ENCODE assay signal across 2 fruit fly cellular contexts in genomic region chr3L:4749126-4749525, dm6.
TF ChIP-seq lines count a peak whose summit lies in the region.

No protein-coding gene starts in this region.

TF ChIP-seq in whole organism, embryonic, 481 proteins besides CTCF, POLR2A, EP300 and RAD21 (continued from another document):
- no peak for TF ChIP-seq gsb-n (tag; optimal IDR thresholded peaks at IDR 0.05; lab: Kevin White, UChicago)
- peak; percentile 7 for TF ChIP-seq Oli (tag; optimal IDR thresholded peaks at IDR 0.05; lab: Kevin White, UChicago)
- TF ChIP-seq CG18262 (tag; optimal IDR thresholded peaks at IDR 0.05; lab: Kevin White, UChicago): peak; percentile 5
- TF ChIP-seq CG1603 (tag; optimal IDR thresholded peaks at IDR 0.05; lab: Kevin White, UChicago): peak; percentile 32
- TF ChIP-seq sr (GFP tag; IDR thresholded peaks at IDR 0.05; lab: Robert Waterston, UW): no peak
- TF ChIP-seq HLH3B (GFP tag; IDR thresholded peaks at IDR 0.05; lab: Robert Waterston, UW): 0 out of 2 replicates have a peak, but pooled peaks have one; percentile 17
- TF ChIP-seq CG2129 (GFP tag; IDR thresholded peaks at IDR 0.05; lab: Robert Waterston, UW; ENCODE audit: partially characterized antibody): no peak
- TF ChIP-seq kay (GFP tag; optimal IDR thresholded peaks at IDR 0.05; lab: Kevin White, UChicago): no peak
- TF ChIP-seq bsh (GFP tag; optimal IDR thresholded peaks at IDR 0.05; lab: Kevin White, UChicago): peak in 1 of 2 experiments; percentile 25
- TF ChIP-seq CG15479 (GFP tag; optimal IDR thresholded peaks at IDR 0.05; lab: Kevin White, UChicago): no peak
- TF ChIP-seq CG34422 (GFP tag; IDR thresholded peaks at IDR 0.05; lab: Robert Waterston, UW): 0 out of 3 replicates have a peak, but pooled peaks have one; percentile 24
- TF ChIP-seq mirr (GFP tag; optimal IDR thresholded peaks at IDR 0.05; lab: Kevin White, UChicago): no peak
- TF ChIP-seq CG14860 (GFP tag; IDR thresholded peaks at IDR 0.05; lab: Robert Waterston, UW; ENCODE audit: partially characterized antibody): no peak

TF ChIP-seq in whole organism, prepupa, 60 proteins besides CTCF, POLR2A, EP300 and RAD21 (continued from another document):
- TF ChIP-seq Hr39 (GFP tag; optimal IDR thresholded peaks at IDR 0.05; lab: Kevin White, UChicago) (no peak), eg (GFP tag; IDR thresholded peaks at IDR 0.05; lab: Robert Waterston, UW) (peak; percentile 60; the same call in 2 of the 3 replicates), pdm3 (GFP tag; optimal IDR thresholded peaks at IDR 0.05; lab: Kevin White, UChicago) (peak; percentile 35), CG9139 (GFP tag; optimal IDR thresholded peaks at IDR 0.05; lab: Kevin White, UChicago) (no peak), CG6276 (GFP tag; optimal IDR thresholded peaks at IDR 0.05; lab: Kevin White, UChicago) (peak; percentile 49), CG6854 (GFP tag; optimal IDR thresholded peaks at IDR 0.05; lab: Kevin White, UChicago) (no peak), dac (GFP tag; optimal IDR thresholded peaks at IDR 0.05; lab: Kevin White, UChicago) (peak; percentile 7), CG10669 (GFP tag; optimal IDR thresholded peaks at IDR 0.05; lab: Kevin White, UChicago) (peak; percentile 59), CG3919 (GFP tag; optimal IDR thresholded peaks at IDR 0.05; lab: Kevin White, UChicago) (peak; percentile 54), Eip75B (GFP tag; optimal IDR thresholded peaks at IDR 0.05; lab: Kevin White, UChicago) (peak; percentile 47), CG8119 (GFP tag; IDR thresholded peaks at IDR 0.05; lab: Robert Waterston, UW) (peak; percentile 79), CG31627 (GFP tag; optimal IDR thresholded peaks at IDR 0.05; lab: Kevin White, UChicago) (peak; percentile 22), CG7368 (GFP tag; optimal IDR thresholded peaks at IDR 0.05; lab: Kevin White, UChicago) (no peak), acj6 (GFP tag; optimal IDR thresholded peaks at IDR 0.05; lab: Kevin White, UChicago) (peak; percentile 51), CG8319 (GFP tag; optimal IDR thresholded peaks at IDR 0.05; lab: Kevin White, UChicago) (no peak), Gug (GFP tag; IDR thresholded peaks at IDR 0.05; lab: Robert Waterston, UW) (no peak), CG11762 (GFP tag; optimal IDR thresholded peaks at IDR 0.05; lab: Kevin White, UChicago; ENCODE audit: insufficient read depth) (peak; percentile 7), lz (GFP tag; optimal IDR thresholded peaks at IDR 0.05; lab: Kevin White, UChicago) (peak; percentile 26), CG16779 (tag; optimal IDR thresholded peaks at IDR 0.05; lab: Kevin White, UChicago) (no peak), salr (GFP tag; optimal IDR thresholded peaks at IDR 0.05; lab: Kevin White, UChicago) (peak; percentile 22 to 28)
